Fruit fly (Drosophila melanogaster) whole organism, pupa: ENCODE measurements around the gene CG7432.

Experiments
- CG12605 ChIP-seq: fragments of 200-800 bp; sonication (Bioruptor generic); IDR thresholded peaks from 2 replicates; pipeline ENCODE4 v1.3.6; 2022; ENCODE audit warnings: missing biosample characterization, missing genetic modification characterization
- CG13204 ChIP-seq: fragments of 200-800 bp; sonication (Bioruptor generic); optimal IDR thresholded peaks from 2 replicates; lab custom pipeline; 2018; ENCODE audit warnings: missing biosample characterization, mild to moderate bottlenecking, missing genetic modification characterization, moderate library complexity
- CG14655 ChIP-seq: fragments of 200-800 bp; sonication (Bioruptor generic); optimal IDR thresholded peaks from 3 replicates; lab custom pipeline; 2017; ENCODE audit warnings: mild to moderate bottlenecking, missing biosample characterization, missing genetic modification reagents, missing genetic modification characterization
- CG15710 ChIP-seq: fragments of 200-800 bp; sonication (Bioruptor generic); optimal IDR thresholded peaks from 2 replicates; lab custom pipeline; 2018; ENCODE audit warnings: missing biosample characterization, mild to moderate bottlenecking, missing genetic modification characterization, moderate library complexity
- CG17806 ChIP-seq: fragments of 200-800 bp; sonication (Bioruptor generic); optimal IDR thresholded peaks from 2 replicates; lab custom pipeline; 2018; ENCODE audit warnings: missing biosample characterization, mild to moderate bottlenecking, missing genetic modification characterization, moderate library complexity
- CG32121 ChIP-seq: fragments of 200-800 bp; sonication (Bioruptor generic); IDR thresholded peaks from 2 replicates; pipeline ENCODE4 v1.3.6; 2022; ENCODE audit warnings: missing biosample characterization, missing genetic modification characterization
- CG4496 ChIP-seq: fragments of 200-800 bp; sonication (Bioruptor generic); IDR thresholded peaks from 3 replicates; pipeline ENCODE4 v1.3.6; 2022; ENCODE audit warnings: missing biosample characterization, missing genetic modification characterization
- EcR ChIP-seq: fragments of 200-800 bp; sonication (Bioruptor generic); optimal IDR thresholded peaks from 3 replicates; lab custom pipeline; 2019; ENCODE audit warnings: missing biosample characterization, missing genetic modification characterization, mild to moderate bottlenecking, moderate library complexity, missing genetic modification reagents
- Ets98B ChIP-seq: fragments of 200-800 bp; sonication (Bioruptor generic); IDR thresholded peaks from 2 replicates; pipeline ENCODE4 v1.3.6; 2022; ENCODE audit warnings: missing biosample characterization, missing genetic modification characterization
- Pif1A ChIP-seq: fragments of 200-800 bp; sonication (Bioruptor generic); optimal IDR thresholded peaks from 3 replicates; lab custom pipeline; 2016; ENCODE audit warnings: missing biosample characterization, missing genetic modification characterization
- Snoo ChIP-seq: fragments of 200-800 bp; sonication (Bioruptor generic); optimal IDR thresholded peaks from 3 replicates; lab custom pipeline; 2017; ENCODE audit warnings: missing biosample characterization, mild to moderate bottlenecking, missing genetic modification characterization, inconsistent platforms
- rn ChIP-seq: fragments of 200-800 bp; sonication (Bioruptor generic); IDR thresholded peaks from 2 replicates; pipeline ENCODE4 v1.3.6; 2022; ENCODE audit warnings: missing biosample characterization, missing genetic modification characterization

- TF ChIP-seq CG17806, result no peak
- TF ChIP-seq rn (GFP tag; lab: Robert Waterston, UW), result no peak
- no peak for TF ChIP-seq CG4496
- TF ChIP-seq CG12605, result no peak
- TF ChIP-seq Snoo (tag; lab: Kevin White, UChicago), result no peak
- no peak for TF ChIP-seq EcR (GFP tag; lab: Kevin White, UChicago)
- no peak for TF ChIP-seq CG15710 (tag; lab: Kevin White, UChicago)
- no peak for TF ChIP-seq CG13204 (GFP tag; lab: Kevin White, UChicago)
- no peak for TF ChIP-seq CG14655 (GFP tag; lab: Kevin White, UChicago)
- TF ChIP-seq Pif1A, result no peak
- TF ChIP-seq Ets98B, result no peak
- TF ChIP-seq CG32121 (GFP tag; lab: Robert Waterston, UW), result no peak
Observed at dm6 chr3R:19672136-19672535, 7.3 kb downstream of the CG7432 start.
